Worm (Caenorhabditis elegans): ENCODE results near the gene xbx-9.

Gene xbx-9

ce11 chrV:12714120-12714519, 19.9 kb upstream of the xbx-9 start, which contains the start of gene R11D1.4:
TSS of gene R11D1.4 (minus strand) at chrV:12714220.
- no peak for TF ChIP-seq nhr-11 (tag; optimal IDR thresholded peaks at IDR 0.05)
- no peak for TF ChIP-seq nhr-129 (tag; optimal IDR thresholded peaks at IDR 0.05)
- no peak for TF ChIP-seq nhr-12 (tag; optimal IDR thresholded peaks at IDR 0.05)
- TF ChIP-seq elt-3 (tag; optimal IDR thresholded peaks at IDR 0.05): no peak
- no peak for TF ChIP-seq zag-1 (tag; optimal IDR thresholded peaks at IDR 0.05)
- TF ChIP-seq nhr-23 (tag; optimal IDR thresholded peaks at IDR 0.05): no peak
- TF ChIP-seq ZK546.5 (tag; optimal IDR thresholded peaks at IDR 0.05): no peak
- TF ChIP-seq lin-11 (tag; optimal IDR thresholded peaks at IDR 0.05): no peak
- no peak for TF ChIP-seq nhr-21 (tag; optimal IDR thresholded peaks at IDR 0.05)
- no peak for TF ChIP-seq peb-1 (tag; optimal IDR thresholded peaks at IDR 0.05)
- no peak for TF ChIP-seq unc-62 (GFP tag; optimal IDR thresholded peaks at IDR 0.05)
- no peak for TF ChIP-seq lin-39 (tag; optimal IDR thresholded peaks at IDR 0.05)
- no peak for TF ChIP-seq crh-2 (tag; optimal IDR thresholded peaks at IDR 0.05)
- TF ChIP-seq egl-27 (tag; optimal IDR thresholded peaks at IDR 0.05): no peak
- no peak for TF ChIP-seq gmeb-1 (tag; optimal IDR thresholded peaks at IDR 0.05)
- no peak for TF ChIP-seq lsy-2 (tag; optimal IDR thresholded peaks at IDR 0.05)
- TF ChIP-seq ztf-4 (tag; optimal IDR thresholded peaks at IDR 0.05): no peak

ce11 chrV:12716447-12716846, 17.6 kb upstream of the xbx-9 start, which contains the start of gene str-178:
TSS of gene str-178 (minus strand) at chrV:12716547.
- no peak for TF ChIP-seq nhr-6 (tag; optimal IDR thresholded peaks at IDR 0.05)
- TF ChIP-seq nhr-237 (tag; optimal IDR thresholded peaks at IDR 0.05): no peak
- TF ChIP-seq mdl-1 (tag; optimal IDR thresholded peaks at IDR 0.05): no peak
- no peak for TF ChIP-seq lin-11 (tag; optimal IDR thresholded peaks at IDR 0.05)
- no peak for TF ChIP-seq mbf-1 (tag; optimal IDR thresholded peaks at IDR 0.05)
- TF ChIP-seq lin-39 (tag; optimal IDR thresholded peaks at IDR 0.05): no peak
- no peak for TF ChIP-seq Y55F3AM.14 (GFP tag; optimal IDR thresholded peaks at IDR 0.05)
- TF ChIP-seq ztf-1 (GFP tag; conservative IDR thresholded peaks at IDR 0.05): no peak
- no peak for TF ChIP-seq mab-5 (tag; optimal IDR thresholded peaks at IDR 0.05)
- TF ChIP-seq crh-2 (tag; optimal IDR thresholded peaks at IDR 0.05): no peak
- TF ChIP-seq ceh-16 (tag; optimal IDR thresholded peaks at IDR 0.05): no peak
- no peak for TF ChIP-seq egl-27 (tag; optimal IDR thresholded peaks at IDR 0.05)
- no peak for TF ChIP-seq unc-62 (GFP tag; optimal IDR thresholded peaks at IDR 0.05)
- TF ChIP-seq aly-2 (tag; optimal IDR thresholded peaks at IDR 0.05): no peak
- TF ChIP-seq nhr-129 (tag; optimal IDR thresholded peaks at IDR 0.05): no peak
- no peak for TF ChIP-seq ztf-11 (tag; optimal IDR thresholded peaks at IDR 0.05)
- TF ChIP-seq nhr-12 (tag; optimal IDR thresholded peaks at IDR 0.05): no peak

- TF ChIP-seq mbf-1 (tag; optimal IDR thresholded peaks at IDR 0.05) (no peak), ztf-1 (GFP tag; conservative IDR thresholded peaks at IDR 0.05) (no peak), nhr-10 (tag; optimal IDR thresholded peaks at IDR 0.05) (no peak), unc-62 (GFP tag; optimal IDR thresholded peaks at IDR 0.05) (no peak), nhr-6 (tag; optimal IDR thresholded peaks at IDR 0.05) (no peak)
These were observed 15.4 kb upstream of the xbx-9 start, which contains the start of gene str-181 for ce11 chrV:12718622-12719021. TSS of gene str-181 (minus strand) at chrV:12718722.

ce11 chrV:12719713-12720112, 14.3 kb upstream of the xbx-9 start, which contains the start of gene R11D1.7:
TSS of gene R11D1.7 (plus strand) at chrV:12720013.
- TF ChIP-seq zag-1 (tag; optimal IDR thresholded peaks at IDR 0.05): no peak
- no peak for TF ChIP-seq lin-39 (tag; optimal IDR thresholded peaks at IDR 0.05)
- TF ChIP-seq nhr-77 (tag; optimal IDR thresholded peaks at IDR 0.05): no peak
- TF ChIP-seq nhr-23 (tag; optimal IDR thresholded peaks at IDR 0.05): no peak
- no peak for TF ChIP-seq aly-2 (tag; optimal IDR thresholded peaks at IDR 0.05)
- no peak for TF ChIP-seq sma-9 (GFP tag; optimal IDR thresholded peaks at IDR 0.05)
- no peak for TF ChIP-seq sma-9 (tag; optimal IDR thresholded peaks at IDR 0.05)
- TF ChIP-seq crh-2 (tag; optimal IDR thresholded peaks at IDR 0.05): no peak
- TF ChIP-seq nhr-6 (tag; optimal IDR thresholded peaks at IDR 0.05): no peak

ce11 chrV:12725893-12726292, 8.1 kb upstream of the xbx-9 start, which contains the start of gene R11D1.12:
TSS of gene R11D1.12 (minus strand) at chrV:12725993.
- no peak for TF ChIP-seq ztf-1 (GFP tag; conservative IDR thresholded peaks at IDR 0.05)
- no peak for TF ChIP-seq gmeb-1 (tag; optimal IDR thresholded peaks at IDR 0.05)
- no peak for TF ChIP-seq aly-2 (tag; optimal IDR thresholded peaks at IDR 0.05)
- TF ChIP-seq sma-3 (GFP tag; optimal IDR thresholded peaks at IDR 0.05): no peak
- no peak for TF ChIP-seq mdl-1 (tag; optimal IDR thresholded peaks at IDR 0.05)
- no peak for TF ChIP-seq fos-1 (tag; optimal IDR thresholded peaks at IDR 0.05)
- no peak for TF ChIP-seq nhr-10 (tag; optimal IDR thresholded peaks at IDR 0.05)
